Worm (Caenorhabditis elegans) whole organism, young adult: ENCODE measurements around the gene hel-1.

Source experiments
- C17E4.6 ChIP-seq: fragments of 200-800 bp; sonication (Bioruptor generic); IDR thresholded peaks from 2 replicates; pipeline ENCODE4 v1.3.6; 2022; ENCODE audit warnings: missing genetic modification reagents, missing genetic modification characterization, missing compliant biosample characterization
- F22D6.2 ChIP-seq: sonication (generic microtip); optimal IDR thresholded peaks from 2 replicates; lab custom pipeline; 2016; ENCODE audit warnings: mild to moderate bottlenecking, missing genetic modification characterization, missing compliant biosample characterization
- F23B12.7 ChIP-seq: sonication (generic microtip); optimal IDR thresholded peaks from 2 replicates; lab custom pipeline; 2017; ENCODE audit warnings: missing genetic modification characterization, mild to moderate bottlenecking, missing compliant biosample characterization, antibody characterized with exemption, moderate library complexity; ENCODE audit not compliant: insufficient read depth
- F49E8.2 ChIP-seq: sonication (generic microtip); optimal IDR thresholded peaks from 3 replicates; lab custom pipeline; 2017; ENCODE audit warnings: missing genetic modification characterization, mild to moderate bottlenecking, missing compliant biosample characterization, antibody characterized with exemption, moderate library complexity; ENCODE audit not compliant: insufficient read depth
- F52B5.7 ChIP-seq: sonication (generic microtip); optimal IDR thresholded peaks from 2 replicates; lab custom pipeline; 2016; ENCODE audit warnings: mild to moderate bottlenecking, missing genetic modification characterization, missing compliant biosample characterization
- F57A8.1 ChIP-seq: fragments of 200-800 bp; sonication (Bioruptor generic); optimal IDR thresholded peaks from 2 replicates; lab custom pipeline; 2018; ENCODE audit warnings: mild to moderate bottlenecking, missing genetic modification characterization, moderate library complexity, missing compliant biosample characterization
- K11D2.4 ChIP-seq: fragments of 200-800 bp; sonication (Bioruptor generic); IDR thresholded peaks from 2 replicates; pipeline ENCODE4 v1.3.6; 2022; ENCODE audit warnings: missing genetic modification reagents, missing genetic modification characterization, missing compliant biosample characterization
- K12H6.12 ChIP-seq: fragments of 200-800 bp; sonication (Bioruptor generic); optimal IDR thresholded peaks from 2 replicates; lab custom pipeline; 2018; ENCODE audit warnings: mild to moderate bottlenecking, missing genetic modification characterization, missing compliant biosample characterization
- T26A5.8 ChIP-seq: sonication (generic microtip); optimal IDR thresholded peaks from 2 replicates; lab custom pipeline; 2016; ENCODE audit warnings: missing genetic modification characterization, missing compliant biosample characterization
- Y53G8AR.9 ChIP-seq: fragments of 200-800 bp; sonication (Bioruptor generic); conservative IDR thresholded peaks from 2 replicates; pipeline ENCODE4 v1.3.6; 2022; ENCODE audit warnings: missing genetic modification reagents, missing genetic modification characterization, missing compliant biosample characterization
- Y95B8A.8 ChIP-seq: fragments of 200-800 bp; sonication (Bioruptor generic); IDR thresholded peaks from 2 replicates; pipeline ENCODE4 v1.3.6; 2022; ENCODE audit warnings: missing genetic modification reagents, missing genetic modification characterization, missing compliant biosample characterization
- akir-1 ChIP-seq: fragments of 200-800 bp; sonication (Bioruptor generic); optimal IDR thresholded peaks from 2 replicates; lab custom pipeline; 2018; ENCODE audit warnings: mild to moderate bottlenecking, missing genetic modification characterization, moderate library complexity, missing compliant biosample characterization
- attf-3 ChIP-seq: fragments of 200-800 bp; sonication (Bioruptor generic); conservative IDR thresholded peaks from 2 replicates; pipeline ENCODE4 v1.3.6; 2022; ENCODE audit warnings: missing genetic modification reagents, missing genetic modification characterization, missing compliant biosample characterization
- ceh-40 ChIP-seq: fragments of 200-800 bp; sonication (Bioruptor generic); IDR thresholded peaks from 2 replicates; pipeline ENCODE4 v1.3.6; 2022; ENCODE audit warnings: missing genetic modification characterization, missing compliant biosample characterization
- ceh-79 ChIP-seq: sonication (generic microtip); optimal IDR thresholded peaks from 2 replicates; lab custom pipeline; 2017; ENCODE audit warnings: mild to moderate bottlenecking, missing genetic modification characterization, missing compliant biosample characterization
- ceh-91 ChIP-seq: fragments of 200-800 bp; sonication (Bioruptor generic); IDR thresholded peaks from 2 replicates; pipeline ENCODE4 v1.3.6; 2022; ENCODE audit warnings: missing genetic modification reagents, missing genetic modification characterization, missing compliant biosample characterization
- chd-7 ChIP-seq: sonication (generic microtip); optimal IDR thresholded peaks from 2 replicates; lab custom pipeline; 2016; ENCODE audit warnings: mild to moderate bottlenecking, missing genetic modification characterization, moderate library complexity, missing compliant biosample characterization
- die-1 ChIP-seq: sonication (generic microtip); optimal IDR thresholded peaks from 2 replicates; lab custom pipeline; 2016; ENCODE audit warnings: missing genotype, mild to moderate bottlenecking, missing genetic modification characterization, missing compliant biosample characterization
- dpl-1 ChIP-seq: fragments of 150-350 bp; optimal IDR thresholded peaks from 2 replicates; lab custom pipeline; 2014; ENCODE audit warnings: missing biosample characterization, missing genetic modification reagents, missing genetic modification characterization
- efl-1 ChIP-seq: fragments of 150-350 bp; optimal IDR thresholded peaks from 2 replicates; lab custom pipeline; 2014; ENCODE audit warnings: missing biosample characterization, missing genetic modification reagents, missing genetic modification characterization
- ekl-4 ChIP-seq: fragments of 200-800 bp; sonication (Bioruptor generic); IDR thresholded peaks from 2 replicates; pipeline ENCODE4 v1.3.6; 2022; ENCODE audit warnings: missing genetic modification reagents, missing genetic modification characterization, missing compliant biosample characterization
- hlh-26 ChIP-seq: fragments of 200-800 bp; sonication (Bioruptor generic); conservative IDR thresholded peaks from 2 replicates; pipeline ENCODE4 v1.3.6; 2022; ENCODE audit warnings: missing genetic modification reagents, missing genetic modification characterization, missing compliant biosample characterization
- hsf-1 ChIP-seq: fragments of 200-800 bp; sonication (Bioruptor generic); IDR thresholded peaks from 2 replicates; pipeline ENCODE4 v1.3.6; 2022; ENCODE audit warnings: missing genetic modification reagents, missing genetic modification characterization, missing compliant biosample characterization
- let-607 ChIP-seq, 2 experiments: fragments of 200-800 bp in 1 of 2; sonication (Bioruptor generic) in 1 of 2; sonication (generic microtip) in 1 of 2; optimal IDR thresholded peaks; 2 replicates each; lab custom pipeline; 2016 to 2018; ENCODE audit warnings: mild to moderate bottlenecking in 2 of 2, missing compliant biosample characterization in 2 of 2, missing genetic modification characterization in 2 of 2, moderate library complexity in 2 of 2, missing genotype in 1 of 2
- lin-26 ChIP-seq: fragments of 200-800 bp; sonication (Bioruptor generic); IDR thresholded peaks from 2 replicates; pipeline ENCODE4 v1.3.6; 2022; ENCODE audit warnings: missing genetic modification reagents, missing genetic modification characterization, missing compliant biosample characterization
- lin-35 ChIP-seq, 3 experiments: fragments of 150-350 bp in 2 of 3; sonication (generic microtip) in 1 of 3; optimal IDR thresholded peaks; 2 replicates each; lab custom pipeline; 2014 to 2018; ENCODE audit warnings: missing biosample characterization in 3 of 3, missing genetic modification characterization in 3 of 3, missing genetic modification reagents in 3 of 3
- lin-54 ChIP-seq: fragments of 200-800 bp; sonication (Bioruptor generic); optimal IDR thresholded peaks from 2 replicates; lab custom pipeline; 2018; ENCODE audit warnings: mild to moderate bottlenecking, missing genetic modification characterization, missing compliant biosample characterization
- lsl-1 ChIP-seq: fragments of 200-800 bp; sonication (Bioruptor generic); optimal IDR thresholded peaks from 2 replicates; lab custom pipeline; 2018; ENCODE audit warnings: mild to moderate bottlenecking, missing genetic modification characterization, moderate library complexity, missing compliant biosample characterization
- madf-6 ChIP-seq: fragments of 200-800 bp; sonication (Bioruptor generic); IDR thresholded peaks from 2 replicates; pipeline ENCODE4 v1.3.6; 2022; ENCODE audit warnings: missing genetic modification reagents, missing genetic modification characterization, missing compliant biosample characterization
- madf-8 ChIP-seq: fragments of 200-800 bp; sonication (Bioruptor generic); conservative IDR thresholded peaks from 2 replicates; pipeline ENCODE4 v1.3.6; 2022; ENCODE audit warnings: missing genetic modification reagents, missing genetic modification characterization, missing compliant biosample characterization
- mcd-1 ChIP-seq: fragments of 200-800 bp; sonication (Bioruptor generic); IDR thresholded peaks from 2 replicates; pipeline ENCODE4 v1.3.6; 2022; ENCODE audit warnings: missing genetic modification reagents, missing genetic modification characterization, missing compliant biosample characterization
- mes-4 ChIP-seq: sonication (generic microtip); optimal IDR thresholded peaks from 2 replicates; lab custom pipeline; 2016; ENCODE audit warnings: missing genotype, missing genetic modification characterization, missing compliant biosample characterization
- nfya-1 ChIP-seq: sonication (generic microtip); optimal IDR thresholded peaks from 2 replicates; lab custom pipeline; 2017; ENCODE audit warnings: antibody characterized with exemption, missing compliant biosample characterization, missing genetic modification characterization, borderline replicate concordance; ENCODE audit not compliant: insufficient read depth
- nfya-2 ChIP-seq: fragments of 200-800 bp; sonication (Bioruptor generic); IDR thresholded peaks from 2 replicates; pipeline ENCODE4 v1.3.6; 2022; ENCODE audit warnings: missing genetic modification reagents, missing genetic modification characterization, missing compliant biosample characterization
- pbrm-1 ChIP-seq: fragments of 200-800 bp; sonication (Bioruptor generic); IDR thresholded peaks from 2 replicates; pipeline ENCODE4 v1.3.6; 2022; ENCODE audit warnings: missing genetic modification reagents, missing genetic modification characterization, missing compliant biosample characterization
- repo-1 ChIP-seq: sonication (generic microtip); optimal IDR thresholded peaks from 2 replicates; lab custom pipeline; 2017; ENCODE audit warnings: mild to moderate bottlenecking, missing genetic modification characterization, missing compliant biosample characterization
- sea-2 ChIP-seq: fragments of 200-800 bp; sonication (Bioruptor generic); IDR thresholded peaks from 2 replicates; pipeline ENCODE4 v1.3.6; 2022; ENCODE audit warnings: missing genetic modification characterization, missing compliant biosample characterization
- snpc-3.4 ChIP-seq: sonication (generic microtip); optimal IDR thresholded peaks from 2 replicates; lab custom pipeline; 2017; ENCODE audit warnings: missing genetic modification characterization, mild to moderate bottlenecking, missing compliant biosample characterization, antibody characterized with exemption, moderate library complexity, missing genotype, missing genetic modification reagents
- ztf-18 ChIP-seq: sonication (generic microtip); optimal IDR thresholded peaks from 2 replicates; lab custom pipeline; 2016; ENCODE audit warnings: missing genotype, mild to moderate bottlenecking, missing genetic modification characterization, missing compliant biosample characterization

The hel-1 gene

DNA sequence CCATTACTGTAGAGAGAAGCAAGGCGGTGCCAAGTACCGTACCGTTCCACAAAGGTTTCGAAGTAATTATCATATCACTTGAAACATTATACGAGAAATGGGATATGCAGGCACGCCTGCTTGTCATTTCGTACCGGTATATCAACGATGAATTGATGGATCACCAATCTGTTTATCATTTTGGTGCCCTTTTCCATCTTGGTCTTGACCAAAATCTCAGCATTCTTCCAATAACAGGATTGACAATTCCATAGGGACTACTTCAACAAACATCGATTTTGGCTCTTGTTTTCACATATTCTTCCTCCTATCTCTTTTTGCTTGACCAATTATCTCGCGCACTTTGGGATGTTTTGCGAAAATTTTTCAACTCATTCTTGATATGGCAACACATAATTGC lies 10.4 kb upstream of the hel-1 start:
- TF ChIP-seq chd-7 (tag; lab: Kevin White, UChicago) (no peak), F22D6.2 (no peak), nfya-1 (no peak), attf-3 (GFP tag; lab: Robert Waterston, UW) (no peak), mcd-1 (no peak), ceh-79 (tag; lab: Kevin White, UChicago) (no peak), dpl-1 (GFP tag; lab: Kevin White, UChicago) (no peak), C17E4.6 (GFP tag; lab: Robert Waterston, UW) (no peak), repo-1 (tag; lab: Kevin White, UChicago) (no peak), ceh-91 (GFP tag; lab: Robert Waterston, UW) (no peak), snpc-3.4 (tag; lab: Kevin White, UChicago) (no peak), F49E8.2 (tag; lab: Kevin White, UChicago) (no peak), K12H6.12 (tag; lab: Kevin White, UChicago) (no peak)

DNA sequence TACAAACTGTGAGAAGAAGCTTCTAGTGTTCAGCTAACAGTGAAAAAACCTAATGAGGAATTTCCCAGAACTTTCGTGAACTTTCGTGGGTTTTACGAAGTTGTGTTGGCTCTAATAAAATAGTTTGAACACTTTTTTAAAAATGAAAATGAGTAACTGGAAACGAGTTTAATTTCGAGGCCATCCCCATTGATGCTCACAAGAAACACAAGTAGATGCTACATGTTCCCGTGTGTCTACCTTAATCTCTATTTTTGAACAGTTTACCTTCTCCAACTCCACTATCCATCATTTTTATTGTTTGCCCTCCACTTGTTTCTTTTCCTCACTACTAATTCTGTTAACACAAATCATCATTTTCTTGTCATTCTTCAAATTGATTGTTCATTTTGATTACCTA lies 5.0 kb upstream of the hel-1 start, which contains the start of gene C26D10.7:
TSS of gene C26D10.7 (plus strand) at position 301 of the 400 bp plus-strand sequence.
- TF ChIP-seq Y95B8A.8 (GFP tag; lab: Robert Waterston, UW), result no peak
- TF ChIP-seq K11D2.4 (GFP tag; lab: Robert Waterston, UW), result no peak
- no peak for TF ChIP-seq lin-26 (GFP tag; lab: Robert Waterston, UW)
- no peak for TF ChIP-seq F52B5.7 (tag; lab: Kevin White, UChicago)
- TF ChIP-seq sea-2, result no peak
- no peak for TF ChIP-seq madf-6 (GFP tag; lab: Robert Waterston, UW)
- no peak for TF ChIP-seq ztf-18 (tag; lab: Kevin White, UChicago)
- TF ChIP-seq mes-4 (tag; lab: Kevin White, UChicago), result no peak
- TF ChIP-seq lin-35 (GFP tag; optimal IDR thresholded peaks at IDR 0.05; lab: Kevin White, UChicago), result no peak
- TF ChIP-seq hlh-26 (GFP tag; lab: Robert Waterston, UW), result no peak
- no peak for TF ChIP-seq lsl-1 (GFP tag; lab: Kevin White, UChicago)
- TF ChIP-seq madf-8 (GFP tag; lab: Robert Waterston, UW), result no peak
- TF ChIP-seq F23B12.7 (tag; lab: Kevin White, UChicago), result no peak
- no peak for TF ChIP-seq lin-54 (GFP tag; lab: Kevin White, UChicago)
- TF ChIP-seq nfya-2 (GFP tag; lab: Robert Waterston, UW), result no peak
- no peak for TF ChIP-seq hsf-1
- TF ChIP-seq pbrm-1 (GFP tag; lab: Robert Waterston, UW), result no peak
- no peak for TF ChIP-seq efl-1 (GFP tag; lab: Kevin White, UChicago)
- TF ChIP-seq, all 124 proteins: peak for 0

DNA sequence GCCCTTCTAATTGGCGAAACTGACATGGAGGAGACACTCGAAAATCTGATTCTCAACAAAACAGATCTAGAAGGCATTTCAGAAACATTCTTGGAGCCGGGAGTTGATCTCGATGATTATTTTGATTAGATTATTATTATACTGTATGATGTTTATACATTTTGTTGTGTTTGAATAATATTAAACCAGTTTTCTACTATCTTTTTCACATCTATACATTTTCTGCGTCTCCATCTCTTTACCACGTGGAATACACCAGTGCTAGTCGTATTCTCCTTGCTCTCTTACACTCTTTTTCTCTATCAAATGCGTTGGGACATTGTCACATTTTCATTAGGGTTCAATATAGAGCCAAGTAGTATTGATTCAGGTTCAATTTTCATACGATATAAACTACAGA lies 792 bp upstream of the hel-1 start, which contains the start of gene C26D10.4:
TSS of gene C26D10.4 (plus strand) at position 301 of the 400 bp plus-strand sequence.
- no peak for TF ChIP-seq die-1 (tag; lab: Kevin White, UChicago)
- no peak for TF ChIP-seq F57A8.1 (GFP tag; lab: Kevin White, UChicago)
- TF ChIP-seq akir-1 (GFP tag; lab: Kevin White, UChicago), result no peak
- no peak for TF ChIP-seq ceh-40 (GFP tag; lab: Robert Waterston, UW)
- no peak for TF ChIP-seq ekl-4 (GFP tag; lab: Robert Waterston, UW)
- TF ChIP-seq mcd-1, result no peak
- TF ChIP-seq T26A5.8 (tag; lab: Kevin White, UChicago), result no peak
- TF ChIP-seq Y53G8AR.9 (GFP tag; lab: Robert Waterston, UW), result no peak
- TF ChIP-seq let-607 (tag; optimal IDR thresholded peaks at IDR 0.05; lab: Kevin White, UChicago), result no peak
